Worm (Caenorhabditis elegans) whole organism, mixed stage, embryonic: ENCODE results near the gene K12H6.6.

Experiments
- blmp-1 ChIP-seq: fragments of 150-350 bp; optimal IDR thresholded peaks from 2 replicates; lab custom pipeline; 2014; ENCODE audit warnings: missing biosample characterization, missing genetic modification characterization
- elt-3 ChIP-seq: fragments of 150-350 bp; optimal IDR thresholded peaks from 2 replicates; lab custom pipeline; 2014; ENCODE audit warnings: missing biosample characterization, missing genetic modification characterization
- lin-13 ChIP-seq: fragments of 150-350 bp; optimal IDR thresholded peaks from 2 replicates; lab custom pipeline; 2014; ENCODE audit warnings: missing biosample characterization, missing genetic modification characterization
- lin-32 ChIP-seq: fragments of 200-800 bp; sonication (Bioruptor generic); optimal IDR thresholded peaks from 2 replicates; lab custom pipeline; 2018; ENCODE audit warnings: mild to moderate bottlenecking, missing genetic modification characterization, missing compliant biosample characterization
- mls-2 ChIP-seq: sonication (generic microtip); optimal IDR thresholded peaks from 2 replicates; lab custom pipeline; 2016; ENCODE audit warnings: mild to moderate bottlenecking, missing genetic modification characterization, moderate library complexity, missing compliant biosample characterization
- sptf-1 ChIP-seq: sonication (generic microtip); optimal IDR thresholded peaks from 2 replicates; lab custom pipeline; 2017; ENCODE audit warnings: mild to moderate bottlenecking, missing genetic modification characterization, moderate library complexity, missing compliant biosample characterization
- unc-62 ChIP-seq: fragments of 150-350 bp; optimal IDR thresholded peaks from 2 replicates; lab custom pipeline; 2014; ENCODE audit warnings: missing biosample characterization, missing genetic modification reagents, missing genetic modification characterization

- TF ChIP-seq lin-32 (GFP tag; lab: Kevin White, UChicago) (no peak), blmp-1 (tag; lab: Kevin White, UChicago) (no peak), unc-62 (GFP tag; lab: Kevin White, UChicago) (no peak), elt-3 (tag; lab: Kevin White, UChicago) (no peak), lin-13 (tag; lab: Kevin White, UChicago) (no peak), sptf-1 (tag; lab: Kevin White, UChicago) (no peak), mls-2 (tag; lab: Kevin White, UChicago) (no peak)
These were observed 35.6 kb upstream of the K12H6.6 start, which contains the start of the genes Y110A2AL.9 and Y110A2AL.3 for ce11 chrII:2866541-2867124.
